Worm (Caenorhabditis elegans) whole organism, midembryonic: Measurements from ENCODE around the gene Y81B9A.4.

Experiments used
- T22C8.4 ChIP-seq: fragments of 200-800 bp; sonication (Bioruptor generic); IDR thresholded peaks from 2 replicates; pipeline ENCODE4 v1.3.6; 2022; ENCODE audit warnings: missing genetic modification characterization, missing compliant biosample characterization
- cog-1 ChIP-seq: sonication (generic microtip); optimal IDR thresholded peaks from 2 replicates; lab custom pipeline; 2016; ENCODE audit warnings: missing genetic modification characterization, missing compliant biosample characterization
- flt-1 ChIP-seq: fragments of 200-800 bp; sonication (Bioruptor generic); IDR thresholded peaks from 2 replicates; pipeline ENCODE4 v1.3.6; 2022; ENCODE audit warnings: missing genetic modification characterization, missing compliant biosample characterization
- klf-2 ChIP-seq: fragments of 200-800 bp; sonication (Bioruptor generic); conservative IDR thresholded peaks from 2 replicates; pipeline ENCODE4 v1.3.6; 2022; ENCODE audit warnings: missing genetic modification reagents, missing genetic modification characterization, missing compliant biosample characterization
- med-1 ChIP-seq: sonication (generic microtip); optimal IDR thresholded peaks from 2 replicates; lab custom pipeline; 2017; ENCODE audit warnings: missing genetic modification characterization, mild to moderate bottlenecking, missing compliant biosample characterization, antibody characterized with exemption, missing genetic modification reagents; ENCODE audit not compliant: insufficient read depth
- ref-1 ChIP-seq: fragments of 200-800 bp; sonication (Bioruptor generic); conservative IDR thresholded peaks from 2 replicates; pipeline ENCODE4 v1.3.6; 2022; ENCODE audit warnings: missing genetic modification reagents, missing genetic modification characterization, missing compliant biosample characterization
- tab-1 ChIP-seq: fragments of 200-800 bp; sonication (Bioruptor generic); IDR thresholded peaks from 2 replicates; pipeline ENCODE4 v1.3.6; 2022; ENCODE audit warnings: missing genetic modification characterization, missing compliant biosample characterization
- ztf-23 ChIP-seq: fragments of 200-800 bp; sonication (Bioruptor generic); IDR thresholded peaks from 2 replicates; pipeline ENCODE4 v1.3.6; 2022; ENCODE audit warnings: missing genetic modification reagents, missing genetic modification characterization, missing compliant biosample characterization
- ztf-29 ChIP-seq: fragments of 200-800 bp; sonication (Bioruptor generic); IDR thresholded peaks from 2 replicates; pipeline ENCODE4 v1.3.6; 2022; ENCODE audit warnings: missing genetic modification reagents, missing genetic modification characterization, missing compliant biosample characterization

- no peak for TF ChIP-seq klf-2 (GFP tag; lab: Robert Waterston, UW)
- TF ChIP-seq cog-1 (tag; lab: Kevin White, UChicago) = no peak
- TF ChIP-seq flt-1 (GFP tag; lab: Robert Waterston, UW) = no peak
- no peak for TF ChIP-seq med-1
- no peak for TF ChIP-seq ztf-23
- TF ChIP-seq tab-1 (GFP tag; lab: Robert Waterston, UW) = no peak
- TF ChIP-seq ztf-29 (GFP tag; lab: Robert Waterston, UW) = no peak
- TF ChIP-seq ref-1 = no peak
- TF ChIP-seq T22C8.4 = no peak
These were observed 28.2 kb upstream of the Y81B9A.4 start for ce11 chrX:9208933-9209332.
